Fruit fly (Drosophila melanogaster): ENCODE measurements around the gene Tmtc2.

Gene Tmtc2

dm6 chr2L:922660-923059, at the start of gene Tmtc2:
TSS of gene Tmtc2 (plus strand) at chr2L:922793.
- TF ChIP-seq CTCF (optimal IDR thresholded peaks at IDR 0.05) (no peak), CG8478 (optimal IDR thresholded peaks at IDR 0.05) (no peak)

dm6 chr2L:873724-874504, 48.7 kb upstream of the Tmtc2 start:
- TF ChIP-seq CTCF (optimal IDR thresholded peaks at IDR 0.05) (no peak), CG8478 (optimal IDR thresholded peaks at IDR 0.05) (no peak)

dm6 chr2L:877002-877401, 45.6 kb upstream of the Tmtc2 start, which contains the start of gene ninaA:
TSS of gene ninaA (plus strand) at chr2L:877302.
- TF ChIP-seq CTCF (optimal IDR thresholded peaks at IDR 0.05) (no peak), CG8478 (optimal IDR thresholded peaks at IDR 0.05) (no peak)

- no peak for TF ChIP-seq CG8478 (optimal IDR thresholded peaks at IDR 0.05)
- peak; percentile 37 to 39 for TF ChIP-seq CTCF (optimal IDR thresholded peaks at IDR 0.05)
Measured at dm6 chr2L:884970-885369, 37.6 kb upstream of the Tmtc2 start, which contains the start of gene CG15824. TSS of gene CG15824 (minus strand) at chr2L:885141.

- TF ChIP-seq CG8478 (optimal IDR thresholded peaks at IDR 0.05) (no peak), CTCF (optimal IDR thresholded peaks at IDR 0.05) (no peak)
Measured at dm6 chr2L:886743-887142, 35.9 kb upstream of the Tmtc2 start.

- TF ChIP-seq CTCF (optimal IDR thresholded peaks at IDR 0.05) (peak; percentile 68 to 70), CG8478 (optimal IDR thresholded peaks at IDR 0.05) (no peak)
Measured at dm6 chr2L:887788-888187, 34.8 kb upstream of the Tmtc2 start.

dm6 chr2L:889799-890198, 32.8 kb upstream of the Tmtc2 start:
- TF ChIP-seq CTCF (optimal IDR thresholded peaks at IDR 0.05) = no peak
- no peak for TF ChIP-seq CG8478 (optimal IDR thresholded peaks at IDR 0.05)

dm6 chr2L:892461-892860, 30.1 kb upstream of the Tmtc2 start:
- TF ChIP-seq CG8478 (optimal IDR thresholded peaks at IDR 0.05) (no peak), CTCF (optimal IDR thresholded peaks at IDR 0.05) (no peak)

dm6 chr2L:893171-893570, 29.4 kb upstream of the Tmtc2 start:
- TF ChIP-seq CTCF (optimal IDR thresholded peaks at IDR 0.05) = no peak
- no peak for TF ChIP-seq CG8478 (optimal IDR thresholded peaks at IDR 0.05)

dm6 chr2L:895448-895847, 27.1 kb upstream of the Tmtc2 start:
- TF ChIP-seq CTCF (optimal IDR thresholded peaks at IDR 0.05) (no peak), CG8478 (optimal IDR thresholded peaks at IDR 0.05) (no peak)

dm6 chr2L:897124-897523, 25.5 kb upstream of the Tmtc2 start:
- TF ChIP-seq CG8478 (optimal IDR thresholded peaks at IDR 0.05) (no peak), CTCF (optimal IDR thresholded peaks at IDR 0.05) (no peak)

- TF ChIP-seq CTCF (optimal IDR thresholded peaks at IDR 0.05) = no peak
- TF ChIP-seq CG8478 (optimal IDR thresholded peaks at IDR 0.05) = no peak
Measured at dm6 chr2L:898316-898715, 24.3 kb upstream of the Tmtc2 start, which contains the start of gene Lsp1beta. TSS of gene Lsp1beta (plus strand) at chr2L:898500.

- no peak for TF ChIP-seq CG8478 (optimal IDR thresholded peaks at IDR 0.05)
- TF ChIP-seq CTCF (optimal IDR thresholded peaks at IDR 0.05) = no peak
Measured at dm6 chr2L:903748-904147, 18.8 kb upstream of the Tmtc2 start.

- TF ChIP-seq CTCF (optimal IDR thresholded peaks at IDR 0.05) (no peak), CG8478 (optimal IDR thresholded peaks at IDR 0.05) (no peak)
Measured at dm6 chr2L:913850-914391, 8.7 kb upstream of the Tmtc2 start, which contains the start of gene GluRIIC. TSS of gene GluRIIC (plus strand) at chr2L:914086.

- TF ChIP-seq CG8478 (optimal IDR thresholded peaks at IDR 0.05) = no peak
- no peak for TF ChIP-seq CTCF (optimal IDR thresholded peaks at IDR 0.05)
Measured at dm6 chr2L:918738-919137, 3.9 kb upstream of the Tmtc2 start.

- no peak for TF ChIP-seq CG8478 (optimal IDR thresholded peaks at IDR 0.05)
- no peak for TF ChIP-seq CTCF (optimal IDR thresholded peaks at IDR 0.05)
Measured at dm6 chr2L:936922-937321, 14.3 kb downstream of the Tmtc2 start.
